Worm (Caenorhabditis elegans): ENCODE data around the gene T16A1.10.

Gene T16A1.10

ce11 chrII:2083726-2084179 is 8.1 kb downstream of the T16A1.10 start, which contains the start of the genes T16A1.5 and fbxc-49:
T16A1.5 (minus strand) TSS chrII:2083826.
fbxc-49 (plus strand) TSS chrII:2084129.
- TF ChIP-seq C06A6.2 (GFP tag; conservative IDR thresholded peaks at IDR 0.05), result no peak
- TF ChIP-seq egrh-3 (GFP tag; IDR thresholded peaks at IDR 0.05), result no peak
- TF ChIP-seq C17E4.6 (GFP tag; IDR thresholded peaks at IDR 0.05), result no peak
- no peak for TF ChIP-seq ZK185.1 (tag; optimal IDR thresholded peaks at IDR 0.05; ENCODE audit: poor library complexity, severe bottlenecking)
- no peak for TF ChIP-seq zim-3 (tag; optimal IDR thresholded peaks at IDR 0.05)
- no peak for TF ChIP-seq let-526 (GFP tag; IDR thresholded peaks at IDR 0.05)
- no peak for TF ChIP-seq dpff-1 (tag; optimal IDR thresholded peaks at IDR 0.05)
- no peak for TF ChIP-seq D2030.7 (GFP tag; IDR thresholded peaks at IDR 0.05)

- TF ChIP-seq him-1 (tag; optimal IDR thresholded peaks at IDR 0.05) (no peak), ztf-28 (GFP tag; IDR thresholded peaks at IDR 0.05) (no peak), mel-28 (tag; optimal IDR thresholded peaks at IDR 0.05; ENCODE audit: borderline replicate concordance) (no peak), ceh-79 (tag; optimal IDR thresholded peaks at IDR 0.05) (no peak), lir-1 (GFP tag; conservative IDR thresholded peaks at IDR 0.05) (no peak), B0336.3 (GFP tag; IDR thresholded peaks at IDR 0.05) (no peak), tbp1 (GFP tag; optimal IDR thresholded peaks at IDR 0.05) (no peak), D2030.7 (GFP tag; IDR thresholded peaks at IDR 0.05) (no peak), gei-17 (GFP tag; optimal IDR thresholded peaks at IDR 0.05) (no peak), F33H1.4 (GFP tag; IDR thresholded peaks at IDR 0.05) (no peak), tbx-9 (tag; optimal IDR thresholded peaks at IDR 0.05; ENCODE audit: borderline replicate concordance) (no peak), zim-3 (tag; optimal IDR thresholded peaks at IDR 0.05) (no peak), K12H6.12 (tag; optimal IDR thresholded peaks at IDR 0.05) (no peak)
Measured at ce11 chrII:2081257-2081656, 10.6 kb downstream of the T16A1.10 start, which contains the start of gene T16A1.4. T16A1.4 (plus strand) TSS chrII:2081557.

ce11 chrII:2080425-2080824 is 11.5 kb downstream of the T16A1.10 start, which contains the start of gene F07E5.9:
F07E5.9 (minus strand) TSS chrII:2080525.
- TF ChIP-seq bed-2 (GFP tag; IDR thresholded peaks at IDR 0.05) (no peak), lag-1 (GFP tag; IDR thresholded peaks at IDR 0.05) (no peak), ztf-26 (tag; optimal IDR thresholded peaks at IDR 0.05) (no peak), attf-5 (GFP tag; optimal IDR thresholded peaks at IDR 0.05) (no peak), egl-44 (GFP tag; IDR thresholded peaks at IDR 0.05) (no peak), gei-17 (GFP tag; optimal IDR thresholded peaks at IDR 0.05) (no peak), F23B12.7 (tag; optimal IDR thresholded peaks at IDR 0.05; ENCODE audit: insufficient read depth) (no peak), cebp-2 (GFP tag; IDR thresholded peaks at IDR 0.05) (no peak), ztf-28 (GFP tag; IDR thresholded peaks at IDR 0.05) (no peak), fkh-3 (tag; optimal IDR thresholded peaks at IDR 0.05) (no peak), madf-8 (GFP tag; conservative IDR thresholded peaks at IDR 0.05) (no peak), madf-6 (GFP tag; IDR thresholded peaks at IDR 0.05) (no peak), B0019.2 (GFP tag; conservative IDR thresholded peaks at IDR 0.05) (no peak), ztf-6 (GFP tag; IDR thresholded peaks at IDR 0.05) (no peak)

ce11 chrII:2076467-2076866 is 15.4 kb downstream of the T16A1.10 start:
- no peak for TF ChIP-seq F52B5.7 (tag; optimal IDR thresholded peaks at IDR 0.05)
- TF ChIP-seq rcor-1 (GFP tag; IDR thresholded peaks at IDR 0.05), result no peak
- no peak for TF ChIP-seq let-607 (tag; optimal IDR thresholded peaks at IDR 0.05)
- no peak for TF ChIP-seq lin-40 (tag; optimal IDR thresholded peaks at IDR 0.05)
- TF ChIP-seq madf-10 (tag; optimal IDR thresholded peaks at IDR 0.05), result no peak
- TF ChIP-seq ceh-91 (GFP tag; IDR thresholded peaks at IDR 0.05), result no peak
- TF ChIP-seq F57A8.1 (GFP tag; optimal IDR thresholded peaks at IDR 0.05), result no peak
- no peak for TF ChIP-seq lin-54 (GFP tag; optimal IDR thresholded peaks at IDR 0.05)
- no peak for TF ChIP-seq lir-1 (GFP tag; conservative IDR thresholded peaks at IDR 0.05)
- TF ChIP-seq ceh-100 (GFP tag; IDR thresholded peaks at IDR 0.05), result no peak
- TF ChIP-seq egrh-3 (GFP tag; IDR thresholded peaks at IDR 0.05), result no peak
- no peak for TF ChIP-seq F57C9.4 (tag; optimal IDR thresholded peaks at IDR 0.05)
- no peak for TF ChIP-seq Y67H2A.10 (GFP tag; conservative IDR thresholded peaks at IDR 0.05)
- TF ChIP-seq zim-3 (tag; optimal IDR thresholded peaks at IDR 0.05), result no peak
- no peak for TF ChIP-seq B0019.2 (GFP tag; conservative IDR thresholded peaks at IDR 0.05)
- no peak for TF ChIP-seq tbx-9 (tag; optimal IDR thresholded peaks at IDR 0.05; ENCODE audit: borderline replicate concordance)
- no peak for TF ChIP-seq Y95B8A.8 (GFP tag; IDR thresholded peaks at IDR 0.05)
- no peak for TF ChIP-seq efl-1 (GFP tag; optimal IDR thresholded peaks at IDR 0.05)
